Worm (Caenorhabditis elegans) whole organism, early embryonic: ENCODE results near the gene C25H3.15.

Source experiments
- ama-1 ChIP-seq: fragments of 150-350 bp; optimal IDR thresholded peaks from 2 replicates; lab custom pipeline; 2014
- flt-1 ChIP-seq: fragments of 200-800 bp; sonication (Bioruptor generic); IDR thresholded peaks from 2 replicates; pipeline ENCODE4 v1.3.6; 2022; ENCODE audit warnings: missing genetic modification characterization, missing compliant biosample characterization
- hnd-1 ChIP-seq: sonication (generic microtip); optimal IDR thresholded peaks from 2 replicates; lab custom pipeline; 2016; ENCODE audit warnings: missing genetic modification characterization, missing compliant biosample characterization
- sea-1 ChIP-seq: fragments of 200-800 bp; sonication (Bioruptor generic); conservative IDR thresholded peaks from 2 replicates; pipeline ENCODE4 v1.3.6; 2022; ENCODE audit warnings: missing genetic modification characterization, missing compliant biosample characterization

DNA sequence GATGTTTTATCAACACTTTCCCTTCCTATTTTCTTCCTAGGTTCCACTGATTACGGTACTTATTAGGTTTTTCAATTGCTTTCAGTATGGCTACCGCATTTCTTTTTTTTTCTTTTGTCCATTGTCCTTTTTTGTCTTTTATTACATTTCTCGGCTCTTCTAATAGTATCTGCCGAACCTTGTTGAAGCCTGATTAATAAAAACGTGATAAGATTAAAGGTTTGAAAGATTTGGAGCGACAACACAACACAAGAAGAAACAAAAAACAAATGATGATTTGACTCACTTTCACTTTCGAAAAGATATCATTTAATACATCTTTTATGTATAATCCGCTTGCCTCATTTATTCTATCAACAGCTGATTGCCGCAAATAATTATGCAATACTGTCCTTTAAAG is at the start of gene C25H3.15:
- TF ChIP-seq hnd-1 (tag; lab: Kevin White, UChicago) (no peak), ama-1 (no peak), sea-1 (GFP tag; lab: Robert Waterston, UW) (no peak), flt-1 (GFP tag; lab: Robert Waterston, UW) (no peak)
